Fruit fly (Drosophila melanogaster): ENCODE measurements around the gene RtcB.

Gene RtcB

dm6 chr2L:19425105-19425504, 5.3 kb upstream of the RtcB start:
- TF ChIP-seq tj (GFP tag; optimal IDR thresholded peaks at IDR 0.05) (peak; percentile 97), CG33017 (tag; optimal IDR thresholded peaks at IDR 0.05) (no peak)

DNA sequence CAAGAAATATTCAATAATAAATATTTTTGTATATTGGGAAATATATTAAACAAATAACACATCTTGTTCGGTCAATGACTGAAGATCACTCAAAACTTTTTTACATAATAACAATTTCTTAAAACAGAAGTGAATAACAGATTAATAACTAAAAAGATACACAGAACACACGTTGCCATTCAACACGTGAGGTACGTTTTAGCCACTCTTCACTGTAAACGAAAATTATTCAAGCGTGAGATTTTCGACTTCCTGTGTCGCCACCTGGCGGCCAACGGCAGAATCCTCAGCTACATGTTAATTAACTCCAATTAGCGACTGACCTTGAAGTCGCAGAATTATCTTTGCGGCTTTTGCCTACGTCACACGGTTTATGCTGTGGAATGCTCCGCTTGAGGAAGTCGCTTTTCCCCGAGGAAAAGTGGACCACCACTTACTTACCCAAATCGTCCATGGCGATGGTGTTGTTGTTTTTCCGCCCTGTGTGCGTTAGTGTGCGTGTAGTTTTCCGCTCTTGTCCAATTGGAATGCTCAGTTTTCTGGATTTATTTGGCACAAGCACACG, 4.6 kb upstream of the RtcB start:
- TF ChIP-seq CG7045 (GFP tag; optimal IDR thresholded peaks at IDR 0.05) (peak; percentile 32), bab1 (GFP tag; optimal IDR thresholded peaks at IDR 0.05) (no peak), CG12768 (GFP tag; optimal IDR thresholded peaks at IDR 0.05) (no peak), CG14711 (tag; optimal IDR thresholded peaks at IDR 0.05) (peak; percentile 69), CG1620 (GFP tag; optimal IDR thresholded peaks at IDR 0.05) (no peak), Crg-1 (GFP tag; optimal IDR thresholded peaks at IDR 0.05) (peak; percentile 7), CG5204 (GFP tag; optimal IDR thresholded peaks at IDR 0.05) (peak; percentile 10), CG7101 (tag; optimal IDR thresholded peaks at IDR 0.05) (peak; percentile 73), Mnt (GFP tag; optimal IDR thresholded peaks at IDR 0.05) (no peak), Hr96 (GFP tag; optimal IDR thresholded peaks at IDR 0.05) (no peak), kay (GFP tag; ENCODE audit: borderline replicate concordance) (peak; percentile 61), Clk (GFP tag; optimal IDR thresholded peaks at IDR 0.05) (no peak), cnc (optimal IDR thresholded peaks at IDR 0.05) (no peak), pad (GFP tag; optimal IDR thresholded peaks at IDR 0.05) (peak; percentile 7), ovo (GFP tag; optimal IDR thresholded peaks at IDR 0.05) (no peak), toe (GFP tag; optimal IDR thresholded peaks at IDR 0.05) (no peak), CG11617 (GFP tag; optimal IDR thresholded peaks at IDR 0.05) (no peak), tj (GFP tag; optimal IDR thresholded peaks at IDR 0.05) (no peak), cic (GFP tag; optimal IDR thresholded peaks at IDR 0.05) (no peak), CG33017 (tag; optimal IDR thresholded peaks at IDR 0.05) (peak; percentile 61)

- TF ChIP-seq CG11617 (GFP tag; optimal IDR thresholded peaks at IDR 0.05) (no peak), Mnt (GFP tag; optimal IDR thresholded peaks at IDR 0.05) (peak; percentile 58), cnc (optimal IDR thresholded peaks at IDR 0.05) (no peak), tj (GFP tag; optimal IDR thresholded peaks at IDR 0.05) (peak; percentile 75), bab1 (GFP tag; optimal IDR thresholded peaks at IDR 0.05) (peak; percentile 33), cic (GFP tag; optimal IDR thresholded peaks at IDR 0.05) (peak; percentile 46), CG1620 (GFP tag; optimal IDR thresholded peaks at IDR 0.05) (no peak), pad (GFP tag; optimal IDR thresholded peaks at IDR 0.05) (no peak), CG5204 (GFP tag; optimal IDR thresholded peaks at IDR 0.05) (no peak), CG12768 (GFP tag; optimal IDR thresholded peaks at IDR 0.05) (no peak), Clk (GFP tag; optimal IDR thresholded peaks at IDR 0.05) (no peak), kay (GFP tag; ENCODE audit: borderline replicate concordance) (peak; percentile 90), CG33017 (tag; optimal IDR thresholded peaks at IDR 0.05) (peak; percentile 13), CG7101 (tag; optimal IDR thresholded peaks at IDR 0.05) (no peak)
Measured at dm6 chr2L:19426330-19426781, 4.1 kb upstream of the RtcB start, which contains the start of gene Pax. TSS of gene Pax (minus strand) at chr2L:19426596.

dm6 chr2L:19429731-19430130, 712 bp upstream of the RtcB start:
- peak; percentile 40 for TF ChIP-seq cic (GFP tag; optimal IDR thresholded peaks at IDR 0.05)
- no peak for TF ChIP-seq toe (GFP tag; optimal IDR thresholded peaks at IDR 0.05)

DNA sequence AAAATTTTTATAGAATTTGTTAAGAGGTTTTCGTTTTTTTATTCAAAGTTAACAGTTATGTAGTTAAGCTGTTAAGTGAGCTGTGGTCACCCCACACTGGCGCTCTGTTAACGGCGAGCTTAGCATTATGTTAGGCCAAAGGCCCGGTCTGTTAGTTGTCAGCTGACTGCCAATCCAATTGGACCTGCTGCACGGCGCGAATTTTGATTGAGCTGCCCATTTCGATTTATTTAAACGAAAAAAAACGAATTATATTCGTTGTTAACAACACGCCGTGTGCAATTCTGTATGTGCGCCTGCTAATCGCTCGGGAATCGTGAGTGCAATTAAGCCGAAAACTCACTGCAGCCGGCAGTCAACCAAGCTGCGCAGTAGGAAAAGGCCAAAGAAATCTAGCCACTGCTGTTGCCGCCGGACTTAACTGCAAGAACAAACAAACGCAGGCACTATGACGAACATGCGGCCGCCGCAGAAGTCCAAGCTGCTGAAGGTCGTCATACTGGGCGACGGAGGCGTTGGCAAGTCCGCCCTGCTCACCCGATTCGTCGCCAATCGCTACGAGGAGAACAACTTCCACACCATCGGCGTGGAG, 2.1 kb downstream of the RtcB start, which contains the start of gene Rab9:
TSS of gene Rab9 (plus strand) at position 151 of the 592 bp plus-strand sequence.
- peak; percentile 73 for TF ChIP-seq bab1 (GFP tag; optimal IDR thresholded peaks at IDR 0.05)
- peak; percentile 64 for TF ChIP-seq CG12768 (GFP tag; optimal IDR thresholded peaks at IDR 0.05)
- TF ChIP-seq pad (GFP tag; optimal IDR thresholded peaks at IDR 0.05), result no peak
- TF ChIP-seq kay (GFP tag; ENCODE audit: borderline replicate concordance), result no peak
- TF ChIP-seq toe (GFP tag; optimal IDR thresholded peaks at IDR 0.05), result no peak
- TF ChIP-seq CG7101 (tag; optimal IDR thresholded peaks at IDR 0.05), result peak; percentile 26
- TF ChIP-seq CG33017 (tag; optimal IDR thresholded peaks at IDR 0.05), result peak; percentile 46
- peak; percentile 12 for TF ChIP-seq CG14711 (tag; optimal IDR thresholded peaks at IDR 0.05)
- TF ChIP-seq CG5204 (GFP tag; optimal IDR thresholded peaks at IDR 0.05), result no peak
- no peak for TF ChIP-seq Hr96 (GFP tag; optimal IDR thresholded peaks at IDR 0.05)
- TF ChIP-seq Clk (GFP tag; optimal IDR thresholded peaks at IDR 0.05), result no peak
- TF ChIP-seq tj (GFP tag; optimal IDR thresholded peaks at IDR 0.05), result peak; percentile 45
- TF ChIP-seq cnc (optimal IDR thresholded peaks at IDR 0.05), result no peak
- no peak for TF ChIP-seq ovo (GFP tag; optimal IDR thresholded peaks at IDR 0.05)
- no peak for TF ChIP-seq CG11617 (GFP tag; optimal IDR thresholded peaks at IDR 0.05)
- no peak for TF ChIP-seq CG1620 (GFP tag; optimal IDR thresholded peaks at IDR 0.05)
- TF ChIP-seq cic (GFP tag; optimal IDR thresholded peaks at IDR 0.05), result peak; percentile 73
- no peak for TF ChIP-seq CG7045 (GFP tag; optimal IDR thresholded peaks at IDR 0.05)
- TF ChIP-seq Crg-1 (GFP tag; optimal IDR thresholded peaks at IDR 0.05), result peak; percentile 9
- TF ChIP-seq Mnt (GFP tag; optimal IDR thresholded peaks at IDR 0.05), result peak; percentile 66

- TF ChIP-seq bab1 (GFP tag; optimal IDR thresholded peaks at IDR 0.05), result peak; percentile 2
- TF ChIP-seq toe (GFP tag; optimal IDR thresholded peaks at IDR 0.05), result peak; percentile 64
- TF ChIP-seq cnc (optimal IDR thresholded peaks at IDR 0.05), result no peak
- peak; percentile 52 for TF ChIP-seq CG5204 (GFP tag; optimal IDR thresholded peaks at IDR 0.05)
- TF ChIP-seq tj (GFP tag; optimal IDR thresholded peaks at IDR 0.05), result peak; percentile 67
- TF ChIP-seq CG1620 (GFP tag; optimal IDR thresholded peaks at IDR 0.05), result no peak
- TF ChIP-seq cic (GFP tag; optimal IDR thresholded peaks at IDR 0.05), result peak; percentile 36
- TF ChIP-seq pad (GFP tag; optimal IDR thresholded peaks at IDR 0.05), result peak; percentile 33
- TF ChIP-seq Clk (GFP tag; optimal IDR thresholded peaks at IDR 0.05), result peak; percentile 31
- peak; percentile 31 for TF ChIP-seq CG7045 (GFP tag; optimal IDR thresholded peaks at IDR 0.05)
- TF ChIP-seq Mnt (GFP tag; optimal IDR thresholded peaks at IDR 0.05), result peak; percentile 25
- peak; percentile 71 for TF ChIP-seq CG33017 (tag; optimal IDR thresholded peaks at IDR 0.05)
- TF ChIP-seq CG12768 (GFP tag; optimal IDR thresholded peaks at IDR 0.05), result peak; percentile 76
- TF ChIP-seq CG7101 (tag; optimal IDR thresholded peaks at IDR 0.05), result peak; percentile 62
- TF ChIP-seq kay (GFP tag; ENCODE audit: borderline replicate concordance), result peak; percentile 85
- peak; percentile 60 for TF ChIP-seq Hr96 (GFP tag; optimal IDR thresholded peaks at IDR 0.05)
- TF ChIP-seq CG11617 (GFP tag; optimal IDR thresholded peaks at IDR 0.05), result peak; percentile 20
- peak; percentile 3 for TF ChIP-seq ovo (GFP tag; optimal IDR thresholded peaks at IDR 0.05)
- TF ChIP-seq CG14711 (tag; optimal IDR thresholded peaks at IDR 0.05), result peak; percentile 60
- peak; percentile 20 for TF ChIP-seq Crg-1 (GFP tag; optimal IDR thresholded peaks at IDR 0.05)
Measured at dm6 chr2L:19433292-19433691, 2.8 kb downstream of the RtcB start.
